Worm (Caenorhabditis elegans) whole organism, L4 larva: ENCODE measurements around the gene D2096.9.

Experiments
- F10B5.3 ChIP-seq: sonication (generic microtip); optimal IDR thresholded peaks from 2 replicates; lab custom pipeline; 2016; ENCODE audit warnings: mild to moderate bottlenecking, missing genetic modification characterization, missing compliant biosample characterization
- F26F4.8 ChIP-seq: fragments of 200-800 bp; sonication (Bioruptor generic); conservative IDR thresholded peaks from 2 replicates; pipeline ENCODE4 v1.3.6; 2022; ENCODE audit warnings: missing genetic modification characterization, missing compliant biosample characterization
- R02D3.7 ChIP-seq: fragments of 150-350 bp; sonication (generic microtip); optimal IDR thresholded peaks from 3 replicates; lab custom pipeline; 2014; ENCODE audit warnings: missing biosample characterization, missing genetic modification characterization
- Y48G9A.11 ChIP-seq: fragments of 200-800 bp; sonication (Bioruptor generic); IDR thresholded peaks from 2 replicates; pipeline ENCODE4 v1.3.6; 2022; ENCODE audit warnings: missing genetic modification reagents, missing genetic modification characterization, missing compliant biosample characterization
- ZK337.2 ChIP-seq: fragments of 200-800 bp; sonication (Bioruptor generic); IDR thresholded peaks from 2 replicates; pipeline ENCODE4 v1.3.6; 2022; ENCODE audit warnings: missing genetic modification reagents, missing genetic modification characterization, missing compliant biosample characterization
- aly-2 ChIP-seq: sonication (generic microtip); optimal IDR thresholded peaks from 2 replicates; lab custom pipeline; 2018; ENCODE audit warnings: missing biosample characterization, missing genetic modification characterization
- ceh-20 ChIP-seq: fragments of 200-800 bp; sonication (Bioruptor generic); IDR thresholded peaks from 2 replicates; pipeline ENCODE4 v1.3.6; 2022; ENCODE audit warnings: missing genetic modification reagents, missing genetic modification characterization, missing compliant biosample characterization
- ceh-32 ChIP-seq: sonication (generic microtip); optimal IDR thresholded peaks from 2 replicates; lab custom pipeline; 2016; ENCODE audit warnings: mild to moderate bottlenecking, missing genetic modification characterization, missing compliant biosample characterization; ENCODE audit not compliant: poor library complexity
- ceh-82 ChIP-seq: sonication (generic microtip); optimal IDR thresholded peaks from 2 replicates; lab custom pipeline; 2017; ENCODE audit warnings: missing biosample characterization, missing genetic modification characterization
- ctbp-1 ChIP-seq: fragments of 200-800 bp; sonication (Bioruptor generic); IDR thresholded peaks from 2 replicates; pipeline ENCODE4 v1.3.6; 2022; ENCODE audit warnings: missing genetic modification reagents, missing genetic modification characterization, missing compliant biosample characterization
- daf-16 ChIP-seq, 3 experiments: sonication (generic microtip); optimal IDR thresholded peaks; 2 replicates each; lab custom pipeline; 2016 to 2017; ENCODE audit warnings: missing genetic modification characterization in 3 of 3, missing genetic modification reagents in 3 of 3, mild to moderate bottlenecking in 2 of 3, missing compliant biosample characterization in 2 of 3, missing biosample characterization in 1 of 3, moderate library complexity in 1 of 3
- daf-8 ChIP-seq: fragments of 200-800 bp; sonication (Bioruptor generic); IDR thresholded peaks from 2 replicates; pipeline ENCODE4 v1.3.6; 2022; ENCODE audit warnings: missing genetic modification characterization, missing compliant biosample characterization
- dmd-6 ChIP-seq: fragments of 200-800 bp; sonication (Bioruptor generic); IDR thresholded peaks from 2 replicates; pipeline ENCODE4 v1.3.6; 2022; ENCODE audit warnings: missing genetic modification reagents, missing genetic modification characterization, missing compliant biosample characterization
- dmd-8 ChIP-seq: fragments of 200-800 bp; sonication (Bioruptor generic); IDR thresholded peaks from 2 replicates; pipeline ENCODE4 v1.3.6; 2022; ENCODE audit warnings: missing genetic modification characterization, missing compliant biosample characterization
- duxl-1 ChIP-seq: sonication (generic microtip); optimal IDR thresholded peaks from 2 replicates; lab custom pipeline; 2016; ENCODE audit warnings: mild to moderate bottlenecking, missing genetic modification characterization, moderate library complexity, missing compliant biosample characterization; ENCODE audit not compliant: poor library complexity
- gei-8 ChIP-seq: fragments of 200-800 bp; sonication (Bioruptor generic); optimal IDR thresholded peaks from 2 replicates; lab custom pipeline; 2018; ENCODE audit warnings: mild to moderate bottlenecking, missing genetic modification characterization, missing compliant biosample characterization
- jun-1 ChIP-seq: fragments of 150-350 bp; optimal IDR thresholded peaks from 2 replicates; lab custom pipeline; 2014; ENCODE audit warnings: missing biosample characterization, missing genetic modification reagents, missing genetic modification characterization
- lin-15B ChIP-seq: fragments of 150-350 bp; sonication (generic microtip); optimal IDR thresholded peaks from 3 replicates; lab custom pipeline; 2014; ENCODE audit warnings: missing biosample characterization, missing genetic modification characterization
- lin-29 ChIP-seq: fragments of 200-800 bp; sonication (Bioruptor generic); IDR thresholded peaks from 2 replicates; pipeline ENCODE4 v1.3.6; 2022; ENCODE audit warnings: missing genetic modification reagents, missing genetic modification characterization, missing compliant biosample characterization
- madf-5 ChIP-seq, 2 experiments: fragments of 200-800 bp; sonication (Bioruptor generic); IDR thresholded peaks; 2 replicates each; pipeline ENCODE4 v1.3.6; 2022; ENCODE audit warnings: missing compliant biosample characterization in 2 of 2, missing genetic modification characterization in 2 of 2
- madf-9 ChIP-seq: fragments of 200-800 bp; sonication (Bioruptor generic); conservative IDR thresholded peaks from 2 replicates; pipeline ENCODE4 v1.3.6; 2022; ENCODE audit warnings: missing genetic modification reagents, missing genetic modification characterization, missing compliant biosample characterization
- mep-1 ChIP-seq: fragments of 150-350 bp; sonication (generic microtip); optimal IDR thresholded peaks from 3 replicates; lab custom pipeline; 2014; ENCODE audit warnings: missing biosample characterization, missing genetic modification characterization
- mxl-2 ChIP-seq: fragments of 200-800 bp; sonication (Bioruptor generic); conservative IDR thresholded peaks from 2 replicates; pipeline ENCODE4 v1.3.6; 2022; ENCODE audit warnings: missing genetic modification reagents, missing genetic modification characterization, missing compliant biosample characterization
- mxl-3 ChIP-seq: fragments of 200-800 bp; sonication (Bioruptor generic); optimal IDR thresholded peaks from 2 replicates; lab custom pipeline; 2018; ENCODE audit warnings: mild to moderate bottlenecking, missing genetic modification characterization, missing compliant biosample characterization
- nhr-11 ChIP-seq: fragments of 150-350 bp; optimal IDR thresholded peaks from 2 replicates; lab custom pipeline; 2014; ENCODE audit warnings: missing biosample characterization, missing genetic modification characterization
- nhr-111 ChIP-seq: fragments of 200-800 bp; sonication (Bioruptor generic); optimal IDR thresholded peaks from 2 replicates; lab custom pipeline; 2018; ENCODE audit warnings: mild to moderate bottlenecking, missing genetic modification characterization, missing compliant biosample characterization
- nhr-237 ChIP-seq: sonication (generic microtip); optimal IDR thresholded peaks from 2 replicates; lab custom pipeline; 2017; ENCODE audit warnings: missing biosample characterization, missing genetic modification characterization
- nhr-28 ChIP-seq: fragments of 150-350 bp; optimal IDR thresholded peaks from 2 replicates; lab custom pipeline; 2014; ENCODE audit warnings: missing biosample characterization, missing genetic modification characterization
- nhr-42 ChIP-seq: fragments of 200-800 bp; sonication (Bioruptor generic); IDR thresholded peaks from 2 replicates; pipeline ENCODE4 v1.3.6; 2022; ENCODE audit warnings: missing genetic modification characterization, missing compliant biosample characterization
- nhr-48 ChIP-seq: sonication (generic microtip); optimal IDR thresholded peaks from 2 replicates; lab custom pipeline; 2016; ENCODE audit warnings: mild to moderate bottlenecking, missing genetic modification characterization, missing compliant biosample characterization
- nhr-77 ChIP-seq: fragments of 150-350 bp; optimal IDR thresholded peaks from 2 replicates; lab custom pipeline; 2014; ENCODE audit warnings: missing biosample characterization, missing genetic modification characterization
- pha-4 ChIP-seq, 2 experiments: fragments of 150-350 bp in 1 of 2; fragments of 200-800 bp in 1 of 2; sonication (Bioruptor generic) in 1 of 2; IDR thresholded peaks in 1 of 2; optimal IDR thresholded peaks in 1 of 2; 2 replicates each; pipeline versions ENCODE4 v1.3.6 to Lab custom; 2014 to 2022; ENCODE audit warnings: missing genetic modification characterization in 2 of 2, missing genetic modification reagents in 2 of 2, missing biosample characterization in 1 of 2, missing compliant biosample characterization in 1 of 2
- php-3 ChIP-seq: fragments of 200-800 bp; sonication (Bioruptor generic); IDR thresholded peaks from 2 replicates; pipeline ENCODE4 v1.3.6; 2022; ENCODE audit warnings: missing genetic modification reagents, missing genetic modification characterization, missing compliant biosample characterization
- sdz-12 ChIP-seq: fragments of 200-800 bp; sonication (Bioruptor generic); optimal IDR thresholded peaks from 2 replicates; lab custom pipeline; 2018; ENCODE audit warnings: mild to moderate bottlenecking, missing genetic modification characterization, missing compliant biosample characterization
- tag-97 ChIP-seq: fragments of 200-800 bp; sonication (Bioruptor generic); IDR thresholded peaks from 2 replicates; pipeline ENCODE4 v1.3.6; 2022; ENCODE audit warnings: missing genetic modification characterization, missing compliant biosample characterization
- unc-39 ChIP-seq: sonication (generic microtip); optimal IDR thresholded peaks from 2 replicates; lab custom pipeline; 2017; ENCODE audit warnings: missing biosample characterization, missing genetic modification characterization
- vab-7 ChIP-seq: fragments of 200-800 bp; sonication (Bioruptor generic); IDR thresholded peaks from 2 replicates; pipeline ENCODE4 v1.3.6; 2022; ENCODE audit warnings: missing genetic modification reagents, missing genetic modification characterization, missing compliant biosample characterization
- zfp-2 ChIP-seq: sonication (generic microtip); optimal IDR thresholded peaks from 2 replicates; lab custom pipeline; 2016; ENCODE audit warnings: mild to moderate bottlenecking, missing genetic modification characterization, missing compliant biosample characterization
- zip-2 ChIP-seq: fragments of 150-350 bp; optimal IDR thresholded peaks from 2 replicates; lab custom pipeline; 2014; ENCODE audit warnings: missing biosample characterization, missing genetic modification characterization

D2096.9 gene

DNA sequence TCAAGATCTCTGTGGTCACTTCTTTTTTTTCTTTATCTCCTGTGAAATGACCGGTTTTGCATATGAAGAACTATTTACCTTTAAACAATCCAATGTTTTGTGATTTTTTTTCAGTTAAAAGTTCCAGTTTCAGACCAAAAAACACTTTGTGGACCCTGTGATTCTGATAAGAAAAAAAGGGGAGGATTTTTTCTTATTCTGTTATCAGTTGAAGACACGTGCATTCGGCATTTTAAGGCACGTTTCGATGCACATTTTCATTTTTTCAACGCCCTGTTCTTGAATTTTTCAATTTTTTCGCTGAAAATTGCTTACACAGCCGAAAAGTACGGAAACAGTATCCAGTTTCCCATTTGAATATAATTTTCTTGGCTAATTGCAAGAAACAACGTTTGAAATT, 16.3 kb downstream of the D2096.9 start, which contains the start of gene aagr-1 (continued):
- TF ChIP-seq zfp-2 (tag; lab: Kevin White, UChicago) (no peak), nhr-237 (tag; lab: Kevin White, UChicago) (no peak), F26F4.8 (GFP tag; lab: Robert Waterston, UW) (no peak), duxl-1 (tag; lab: Kevin White, UChicago) (no peak), Y48G9A.11 (GFP tag; lab: Robert Waterston, UW) (no peak), aly-2 (tag; lab: Kevin White, UChicago) (no peak), madf-5 (GFP tag; IDR thresholded peaks at IDR 0.05; lab: Robert Waterston, UW) (no peak), unc-39 (tag; lab: Kevin White, UChicago) (no peak), nhr-11 (tag; lab: Kevin White, UChicago) (no peak), nhr-111 (no peak), sdz-12 (no peak), jun-1 (tag; lab: Kevin White, UChicago) (no peak), dmd-8 (GFP tag; lab: Robert Waterston, UW) (no peak), ceh-82 (no peak), nhr-77 (tag; lab: Kevin White, UChicago) (no peak), ctbp-1 (GFP tag; lab: Robert Waterston, UW) (no peak), vab-7 (no peak)

DNA sequence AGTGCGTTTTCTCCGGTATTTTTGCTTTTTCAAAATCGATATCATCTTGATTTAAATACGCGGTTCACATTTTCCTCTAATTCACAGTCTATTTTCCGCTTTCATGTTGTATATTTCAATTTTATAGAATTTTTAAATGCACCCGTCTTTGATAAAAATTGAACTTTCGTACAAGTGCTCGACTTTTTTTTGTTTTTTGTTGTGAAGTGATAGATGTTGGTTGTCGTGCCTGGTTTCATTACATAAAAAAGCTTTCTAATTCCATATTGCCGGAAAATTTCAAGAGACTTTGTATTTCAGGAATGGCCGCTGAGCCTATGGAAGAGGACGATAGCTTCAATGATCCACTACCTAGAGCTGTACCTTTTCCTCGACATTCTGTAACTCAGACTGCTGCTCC, 19.4 kb downstream of the D2096.9 start, which contains the start of gene D2096.12:
Gene D2096.12, plus strand, starts transcription at position 301 of the 400 bp plus-strand sequence.
- TF ChIP-seq mxl-2 (GFP tag; lab: Robert Waterston, UW): no peak
- TF ChIP-seq lin-29 (GFP tag; lab: Robert Waterston, UW): no peak
- TF ChIP-seq lin-15B (tag; lab: Kevin White, UChicago): no peak
- TF ChIP-seq tag-97 (GFP tag; lab: Robert Waterston, UW): no peak
- TF ChIP-seq F10B5.3 (tag; lab: Kevin White, UChicago): no peak
- no peak for TF ChIP-seq nhr-48 (tag; lab: Kevin White, UChicago)
- TF ChIP-seq ceh-20 (GFP tag; lab: Robert Waterston, UW): no peak
- no peak for TF ChIP-seq Y48G9A.11 (GFP tag; lab: Robert Waterston, UW)
- no peak for TF ChIP-seq mxl-3 (GFP tag; lab: Kevin White, UChicago)
- no peak for TF ChIP-seq ceh-32 (tag; lab: Kevin White, UChicago)

DNA sequence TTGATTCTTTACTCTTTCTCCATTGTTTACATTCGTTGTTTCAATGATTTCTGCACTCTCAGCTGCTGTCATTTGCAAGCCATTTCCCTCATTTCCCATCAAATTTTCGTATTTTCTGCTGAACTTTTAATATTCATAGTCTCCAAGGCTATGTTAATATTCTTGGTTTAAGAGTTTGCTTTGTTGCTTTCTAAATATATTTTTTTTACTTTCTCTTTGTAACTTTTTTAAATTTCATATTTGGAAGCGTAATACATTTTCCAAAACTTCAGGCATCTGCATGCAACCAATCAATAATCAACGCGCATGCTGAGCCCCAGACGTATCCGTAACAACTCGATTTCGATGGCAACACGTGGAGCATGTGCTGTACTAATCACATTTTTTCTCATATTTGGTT, 21.8 kb downstream of the D2096.9 start, which contains the start of gene sqv-1:
Gene sqv-1, plus strand, starts transcription at position 301 of the 400 bp plus-strand sequence.
- TF ChIP-seq zip-2 (no peak), daf-16 (GFP tag; optimal IDR thresholded peaks at IDR 0.05; lab: Kevin White, UChicago) (no peak), daf-16 (tag; optimal IDR thresholded peaks at IDR 0.05; lab: Kevin White, UChicago) (peak; percentile 33), gei-8 (GFP tag; lab: Kevin White, UChicago) (no peak), nhr-42 (GFP tag; lab: Robert Waterston, UW) (no peak), madf-9 (GFP tag; lab: Robert Waterston, UW) (no peak), lin-15B (tag; lab: Kevin White, UChicago) (no peak), ZK337.2 (GFP tag; lab: Robert Waterston, UW) (no peak), dmd-6 (no peak), daf-8 (no peak)
- TF ChIP-seq, all 104 proteins: peak for 1

DNA sequence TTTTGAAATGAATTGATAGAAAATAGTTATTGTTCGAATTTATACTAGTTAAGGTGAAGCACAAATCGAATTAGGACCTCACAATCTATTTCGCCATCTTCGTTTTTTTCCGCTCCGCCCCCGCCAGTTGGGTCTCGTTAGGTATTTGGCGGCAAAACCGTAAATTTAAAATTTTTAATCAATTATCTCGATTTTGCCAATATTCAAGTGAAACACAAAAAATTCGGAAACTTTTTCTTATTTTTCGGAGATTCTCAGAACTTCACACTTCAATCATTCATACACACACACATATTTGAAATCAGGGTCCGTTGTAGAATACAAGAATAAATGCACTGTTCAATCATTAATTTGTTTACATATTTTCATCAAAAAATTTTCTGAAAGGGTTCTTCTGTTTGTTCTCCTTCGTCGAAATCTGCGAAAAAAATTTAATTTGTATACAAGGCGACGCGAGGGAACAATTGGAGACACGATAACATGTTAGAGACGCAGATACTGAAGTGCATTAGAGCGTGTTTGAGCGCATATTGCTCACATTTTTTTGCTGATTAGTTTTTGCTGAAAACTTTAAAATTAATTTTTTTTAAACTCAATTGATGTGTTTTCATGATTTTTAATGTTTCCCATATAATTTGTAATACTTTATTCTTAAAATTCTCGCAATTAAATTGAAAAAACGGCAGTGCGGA, 22.7 kb downstream of the D2096.9 start, which contains the start of gene D2096.5:
Gene D2096.5, minus strand, starts transcription at position 51 of the 692 bp plus-strand sequence.
- TF ChIP-seq nhr-28 (tag; lab: Kevin White, UChicago) (peak; percentile 29), mep-1 (tag; lab: Kevin White, UChicago) (no peak), php-3 (no peak), R02D3.7 (no peak), daf-16 (GFP tag; optimal IDR thresholded peaks at IDR 0.05; lab: Kevin White, UChicago) (no peak), daf-16 (tag; optimal IDR thresholded peaks at IDR 0.05; lab: Kevin White, UChicago) (peak; percentile 44), pha-4 (GFP tag; IDR thresholded peaks at IDR 0.05; lab: Robert Waterston, UW) (no peak), pha-4 (tag; optimal IDR thresholded peaks at IDR 0.05; lab: Kevin White, UChicago) (peak; percentile 29)
